Worm (Caenorhabditis elegans) whole organism, late embryonic: ENCODE measurements around the gene syx-18.

Experiments
- C08G9.2 ChIP-seq: sonication (generic microtip); optimal IDR thresholded peaks from 2 replicates; lab custom pipeline; 2016; ENCODE audit warnings: mild to moderate bottlenecking, missing genetic modification characterization, moderate library complexity, missing compliant biosample characterization
- ceh-19 ChIP-seq: fragments of 200-800 bp; sonication (Bioruptor generic); optimal IDR thresholded peaks from 2 replicates; lab custom pipeline; 2018; ENCODE audit warnings: mild to moderate bottlenecking, missing genetic modification characterization, missing compliant biosample characterization
- ceh-34 ChIP-seq: sonication (generic microtip); optimal IDR thresholded peaks from 2 replicates; lab custom pipeline; 2016; ENCODE audit warnings: mild to moderate bottlenecking, missing genetic modification characterization, missing compliant biosample characterization
- dmd-4 ChIP-seq: sonication (generic microtip); optimal IDR thresholded peaks from 2 replicates; lab custom pipeline; 2016; ENCODE audit warnings: borderline replicate concordance, missing genetic modification characterization, missing compliant biosample characterization
- dve-1 ChIP-seq: sonication (generic microtip); optimal IDR thresholded peaks from 2 replicates; lab custom pipeline; 2017; ENCODE audit warnings: antibody characterized with exemption, mild to moderate bottlenecking, missing genetic modification characterization, missing compliant biosample characterization
- lin-11 ChIP-seq: fragments of 200-800 bp; sonication (Bioruptor generic); optimal IDR thresholded peaks from 2 replicates; lab custom pipeline; 2018; ENCODE audit warnings: mild to moderate bottlenecking, missing genetic modification characterization, missing compliant biosample characterization
- nfya-1 ChIP-seq: sonication (generic microtip); optimal IDR thresholded peaks from 2 replicates; lab custom pipeline; 2017; ENCODE audit warnings: missing genetic modification characterization, mild to moderate bottlenecking, missing compliant biosample characterization, antibody characterized with exemption, moderate library complexity
- pqm-1 ChIP-seq: sonication (generic microtip); optimal IDR thresholded peaks from 2 replicates; lab custom pipeline; 2016; ENCODE audit warnings: missing genetic modification characterization, missing compliant biosample characterization
- sox-4 ChIP-seq: sonication (generic microtip); optimal IDR thresholded peaks from 2 replicates; lab custom pipeline; 2017; ENCODE audit warnings: mild to moderate bottlenecking, missing genetic modification characterization, inconsistent platforms, missing compliant biosample characterization

- TF ChIP-seq ceh-34 (tag; lab: Kevin White, UChicago) (no peak), dmd-4 (tag; lab: Kevin White, UChicago) (no peak), nfya-1 (tag; lab: Kevin White, UChicago) (no peak), lin-11 (tag; lab: Kevin White, UChicago) (no peak), sox-4 (tag; lab: Kevin White, UChicago) (no peak), dve-1 (tag; lab: Kevin White, UChicago) (no peak), ceh-19 (GFP tag; lab: Kevin White, UChicago) (no peak), pqm-1 (no peak), C08G9.2 (tag; lab: Kevin White, UChicago) (no peak)
Observed at ce11 chrV:6620809-6621208, 34.4 kb downstream of the syx-18 start.
